Worm (Caenorhabditis elegans): ENCODE measurements around the gene cyn-2.

- no peak for TF ChIP-seq sptf-2 (GFP tag; optimal IDR thresholded peaks at IDR 0.05)
- no peak for TF ChIP-seq nhr-90 (tag; optimal IDR thresholded peaks at IDR 0.05)
- no peak for TF ChIP-seq ama-1 (optimal IDR thresholded peaks at IDR 0.05)
- TF ChIP-seq ama-1 (GFP tag; optimal IDR thresholded peaks at IDR 0.05): no peak
- no peak for TF ChIP-seq aptf-3 (GFP tag; IDR thresholded peaks at IDR 0.05)
- no peak for TF ChIP-seq lin-35 (GFP tag; optimal IDR thresholded peaks at IDR 0.05)
- TF ChIP-seq K12H6.12 (tag; optimal IDR thresholded peaks at IDR 0.05): no peak
- no peak for TF ChIP-seq egl-44 (GFP tag; IDR thresholded peaks at IDR 0.05)
These were observed 34.5 kb upstream of the cyn-2 start for ce11 chrIII:13657975-13658374.
